Fruit fly (Drosophila melanogaster) whole organism, wandering third instar larva: Measurements from ENCODE around the gene 4E-T.

Experiments
- dsf ChIP-seq: sonication (Bioruptor generic); optimal IDR thresholded peaks from 2 replicates; lab custom pipeline; 2016; ENCODE audit warnings: missing biosample characterization, missing genetic modification characterization, borderline replicate concordance
- usp ChIP-seq: fragments of >200 bp; optimal IDR thresholded peaks from 2 replicates; lab custom pipeline; 2017; ENCODE audit warnings: missing biosample characterization, missing genetic modification characterization

dm6 chr4:984755-985154 is 26.6 kb upstream of the 4E-T start:
- TF ChIP-seq usp (GFP tag; lab: Kevin White, UChicago) = no peak
- no peak for TF ChIP-seq dsf (GFP tag; lab: Kevin White, UChicago)
